Worm (Caenorhabditis elegans): ENCODE results near the gene F54F11.1.

F54F11.1 gene

DNA sequence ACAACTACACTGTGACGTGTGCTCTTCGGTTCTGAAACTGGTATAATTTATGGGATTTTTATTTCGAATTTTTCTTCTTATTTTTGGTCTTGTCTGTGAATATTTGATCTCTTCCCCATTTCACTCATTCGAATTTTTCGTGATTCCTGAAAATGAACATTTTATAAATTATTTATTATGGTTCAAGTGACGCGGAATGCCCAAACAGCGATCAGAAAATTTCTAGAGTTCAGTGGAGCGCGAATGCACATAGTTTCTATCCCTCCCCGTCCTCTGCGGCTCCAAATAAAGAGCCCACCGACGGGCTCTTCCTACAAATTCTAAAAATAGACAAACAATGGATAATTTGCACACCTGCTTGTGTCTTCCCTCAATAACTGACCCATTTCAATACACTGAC, at the start of gene F54F11.1:
Gene F54F11.1, plus strand, starts transcription at position 301 of the 400 bp plus-strand sequence.
- no peak for TF ChIP-seq ceh-13 (GFP tag; optimal IDR thresholded peaks at IDR 0.05)
- TF ChIP-seq sea-1 (GFP tag; conservative IDR thresholded peaks at IDR 0.05), result no peak
- TF ChIP-seq ets-7 (tag; optimal IDR thresholded peaks at IDR 0.05), result no peak
- TF ChIP-seq tbx-37 (GFP tag; conservative IDR thresholded peaks at IDR 0.05), result no peak
- no peak for TF ChIP-seq B0310.2 (tag; optimal IDR thresholded peaks at IDR 0.05)
- no peak for TF ChIP-seq hmg-4 (GFP tag; optimal IDR thresholded peaks at IDR 0.05)
- TF ChIP-seq pes-1 (GFP tag; IDR thresholded peaks at IDR 0.05), result no peak
- no peak for TF ChIP-seq tbx-11 (GFP tag; IDR thresholded peaks at IDR 0.05)
- TF ChIP-seq aly-1 (tag; optimal IDR thresholded peaks at IDR 0.05), result no peak
- no peak for TF ChIP-seq flt-1 (GFP tag; IDR thresholded peaks at IDR 0.05)
- no peak for TF ChIP-seq hnd-1 (tag; optimal IDR thresholded peaks at IDR 0.05)
- TF ChIP-seq tra-4 (tag; optimal IDR thresholded peaks at IDR 0.05), result no peak
- TF ChIP-seq hmbx-1 (tag; optimal IDR thresholded peaks at IDR 0.05), result no peak
- no peak for TF ChIP-seq F13C5.2 (tag; optimal IDR thresholded peaks at IDR 0.05)
- TF ChIP-seq scrt-1 (GFP tag; IDR thresholded peaks at IDR 0.05), result no peak
- TF ChIP-seq ceh-36 (tag; optimal IDR thresholded peaks at IDR 0.05), result no peak
- no peak for TF ChIP-seq ama-1 (optimal IDR thresholded peaks at IDR 0.05)

DNA sequence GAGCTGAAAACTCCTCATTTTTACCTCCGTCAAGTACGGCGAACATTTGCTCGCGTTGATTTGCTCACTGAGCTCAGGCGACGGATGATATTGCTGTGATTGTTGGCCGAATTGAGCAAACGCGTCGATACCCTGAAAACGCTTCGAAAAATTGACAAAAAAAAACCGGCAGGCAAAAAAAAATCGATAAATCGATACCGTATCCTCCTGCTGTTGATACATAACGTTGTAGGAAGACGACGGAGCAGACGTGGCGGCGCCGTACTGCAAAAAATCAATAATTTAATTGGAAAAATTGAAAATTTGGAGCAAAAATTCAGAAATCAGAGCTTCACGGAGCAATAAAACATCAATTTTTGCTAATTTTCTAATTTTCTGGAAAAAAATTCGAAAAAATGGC, 48.9 kb upstream of the F54F11.1 start:
- no peak for TF ChIP-seq B0310.2 (tag; optimal IDR thresholded peaks at IDR 0.05)
- no peak for TF ChIP-seq hmbx-1 (tag; optimal IDR thresholded peaks at IDR 0.05)
- no peak for TF ChIP-seq tbx-37 (GFP tag; conservative IDR thresholded peaks at IDR 0.05)
- TF ChIP-seq sea-1 (GFP tag; conservative IDR thresholded peaks at IDR 0.05), result no peak
- no peak for TF ChIP-seq ets-7 (tag; optimal IDR thresholded peaks at IDR 0.05)

DNA sequence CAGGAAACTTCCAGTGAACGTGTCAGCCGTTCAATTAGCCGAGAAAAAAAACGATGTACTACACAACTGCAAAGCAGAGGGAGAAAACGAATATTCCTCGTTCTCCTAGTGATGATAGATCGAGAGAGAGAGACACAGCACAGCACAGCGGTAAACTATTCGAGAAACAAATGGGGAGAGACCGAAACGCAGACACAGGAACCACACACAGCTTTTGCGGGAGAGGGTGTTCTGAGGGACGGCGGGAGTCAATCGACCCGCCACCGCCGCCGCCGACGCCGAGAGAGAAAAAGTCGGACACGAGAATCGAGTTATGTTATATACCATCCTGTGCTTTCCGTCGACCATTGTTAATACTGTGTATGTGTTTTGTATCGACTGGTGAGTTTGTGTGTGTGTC, 47.1 kb upstream of the F54F11.1 start:
- TF ChIP-seq B0310.2 (tag; optimal IDR thresholded peaks at IDR 0.05) (peak; percentile 45), hmg-4 (GFP tag; optimal IDR thresholded peaks at IDR 0.05) (peak; percentile 52), ceh-13 (GFP tag; optimal IDR thresholded peaks at IDR 0.05) (no peak), pes-1 (GFP tag; IDR thresholded peaks at IDR 0.05) (no peak), ama-1 (optimal IDR thresholded peaks at IDR 0.05) (no peak), scrt-1 (GFP tag; IDR thresholded peaks at IDR 0.05) (no peak), sea-1 (GFP tag; conservative IDR thresholded peaks at IDR 0.05) (no peak)

DNA sequence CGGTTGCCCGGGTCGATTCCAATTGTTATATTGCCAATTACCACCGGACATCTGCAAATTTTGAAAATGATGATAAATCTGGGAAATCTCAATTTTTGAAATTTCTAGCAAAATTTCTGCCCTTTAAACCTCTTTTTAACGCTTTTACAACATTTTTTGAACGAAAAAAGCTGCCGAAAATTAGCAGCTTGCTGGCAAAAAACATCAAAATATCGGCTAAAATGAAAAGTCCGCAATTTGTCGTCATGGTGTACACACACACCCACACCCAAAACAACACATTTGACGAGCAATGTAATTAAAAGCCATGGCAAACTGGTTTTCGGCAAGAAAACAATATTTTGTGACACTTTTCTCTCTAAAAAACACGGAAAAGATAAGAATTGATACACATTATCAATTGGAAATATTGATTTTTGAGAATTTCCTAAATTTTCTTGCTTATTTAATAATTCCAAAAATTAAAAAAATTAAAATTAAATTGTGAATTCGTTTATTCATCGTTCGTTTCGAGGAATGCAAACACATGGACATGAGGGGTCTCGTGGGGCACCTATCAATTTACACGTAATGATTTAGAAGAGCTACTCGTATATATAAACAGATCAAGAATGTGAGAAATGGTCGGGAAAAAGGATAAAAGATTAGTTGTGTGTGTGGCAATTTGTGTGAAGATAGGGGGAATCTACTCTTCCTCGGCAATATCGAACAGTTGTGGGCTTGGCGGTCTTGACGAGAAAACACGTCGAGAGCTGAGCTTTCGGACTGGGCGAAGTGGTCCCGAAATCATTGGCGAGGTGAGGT, 43.0 kb upstream of the F54F11.1 start, which contains the start of gene pqn-27:
Gene pqn-27, minus strand, starts transcription at position 51 of the 804 bp plus-strand sequence.
- TF ChIP-seq ceh-13 (GFP tag; optimal IDR thresholded peaks at IDR 0.05) (no peak), ama-1 (optimal IDR thresholded peaks at IDR 0.05) (peak; percentile 83), hmbx-1 (tag; optimal IDR thresholded peaks at IDR 0.05) (no peak)

ce11 chrII:13461604-13462375, 42.0 kb upstream of the F54F11.1 start:
- TF ChIP-seq hmg-4 (GFP tag; optimal IDR thresholded peaks at IDR 0.05), result peak; percentile 66
- peak; percentile 10 for TF ChIP-seq ets-7 (tag; optimal IDR thresholded peaks at IDR 0.05)
- TF ChIP-seq tra-4 (tag; optimal IDR thresholded peaks at IDR 0.05), result no peak

- TF ChIP-seq F13C5.2 (tag; optimal IDR thresholded peaks at IDR 0.05) (no peak), flt-1 (GFP tag; IDR thresholded peaks at IDR 0.05) (no peak), B0310.2 (tag; optimal IDR thresholded peaks at IDR 0.05) (no peak), aly-1 (tag; optimal IDR thresholded peaks at IDR 0.05) (no peak), ets-7 (tag; optimal IDR thresholded peaks at IDR 0.05) (no peak), hmbx-1 (tag; optimal IDR thresholded peaks at IDR 0.05) (no peak), pes-1 (GFP tag; IDR thresholded peaks at IDR 0.05) (no peak), ama-1 (optimal IDR thresholded peaks at IDR 0.05) (no peak), tbx-37 (GFP tag; conservative IDR thresholded peaks at IDR 0.05) (no peak), ceh-36 (tag; optimal IDR thresholded peaks at IDR 0.05) (no peak), sea-1 (GFP tag; conservative IDR thresholded peaks at IDR 0.05) (no peak)
These were observed 38.3 kb upstream of the F54F11.1 start for ce11 chrII:13465381-13465838.

ce11 chrII:13467838-13468389, 35.8 kb upstream of the F54F11.1 start:
- TF ChIP-seq ets-7 (tag; optimal IDR thresholded peaks at IDR 0.05) (no peak), aly-1 (tag; optimal IDR thresholded peaks at IDR 0.05) (no peak)

- TF ChIP-seq sea-1 (GFP tag; conservative IDR thresholded peaks at IDR 0.05), result no peak
- TF ChIP-seq tbx-11 (GFP tag; IDR thresholded peaks at IDR 0.05), result no peak
- no peak for TF ChIP-seq ceh-36 (tag; optimal IDR thresholded peaks at IDR 0.05)
- no peak for TF ChIP-seq ceh-13 (GFP tag; optimal IDR thresholded peaks at IDR 0.05)
- no peak for TF ChIP-seq aly-1 (tag; optimal IDR thresholded peaks at IDR 0.05)
- TF ChIP-seq scrt-1 (GFP tag; IDR thresholded peaks at IDR 0.05), result no peak
- TF ChIP-seq F13C5.2 (tag; optimal IDR thresholded peaks at IDR 0.05), result no peak
- TF ChIP-seq ama-1 (optimal IDR thresholded peaks at IDR 0.05), result no peak
These were observed 34.6 kb upstream of the F54F11.1 start, which contains the start of gene E01G4.3 for ce11 chrII:13469043-13469652. E01G4.3 (minus strand) TSS chrII:13469602.
